Worm (Caenorhabditis elegans) whole organism, L2 larva: ENCODE measurements around the gene aqp-12.
"Not testable (repeated sequence)": the region's sequence is repeated elsewhere in the genome, so short reads cannot be mapped to it uniquely, and the experiment has no call there.

ENCODE experiments used
- C34F6.9 ChIP-seq: fragments of 150-350 bp; optimal IDR thresholded peaks from 2 replicates; lab custom pipeline; 2014; ENCODE audit warnings: missing biosample characterization, missing genetic modification characterization
- R02D3.7 ChIP-seq: fragments of 150-350 bp; optimal IDR thresholded peaks from 2 replicates; lab custom pipeline; 2014; ENCODE audit warnings: missing biosample characterization, missing genetic modification characterization
- ZK546.5 ChIP-seq: sonication (generic microtip); optimal IDR thresholded peaks from 2 replicates; lab custom pipeline; 2017; ENCODE audit warnings: missing biosample characterization, missing genetic modification characterization
- alr-1 ChIP-seq: fragments of 150-350 bp; optimal IDR thresholded peaks from 2 replicates; lab custom pipeline; 2014; ENCODE audit warnings: missing biosample characterization, missing genetic modification characterization
- aly-2 ChIP-seq: fragments of 150-350 bp; optimal IDR thresholded peaks from 2 replicates; lab custom pipeline; 2014; ENCODE audit warnings: missing biosample characterization, missing genetic modification characterization
- ama-1 ChIP-seq: fragments of 150-350 bp; optimal IDR thresholded peaks from 2 replicates; lab custom pipeline; 2018; ENCODE audit warnings: inconsistent platforms
- blmp-1 ChIP-seq: sonication (generic microtip); optimal IDR thresholded peaks from 2 replicates; lab custom pipeline; 2017; ENCODE audit warnings: missing genetic modification characterization, mild to moderate bottlenecking, missing compliant biosample characterization, antibody characterized with exemption, moderate library complexity; ENCODE audit not compliant: insufficient read depth
- ceh-16 ChIP-seq: fragments of 150-350 bp; optimal IDR thresholded peaks from 2 replicates; lab custom pipeline; 2014; ENCODE audit warnings: missing biosample characterization, missing genetic modification characterization
- ceh-82 ChIP-seq: fragments of 150-350 bp; optimal IDR thresholded peaks from 2 replicates; lab custom pipeline; 2014; ENCODE audit warnings: missing biosample characterization, missing genetic modification characterization
- crh-2 ChIP-seq: sonication (generic microtip); optimal IDR thresholded peaks from 2 replicates; lab custom pipeline; 2017; ENCODE audit warnings: missing biosample characterization, missing genetic modification characterization
- dmd-4 ChIP-seq: sonication (generic microtip); optimal IDR thresholded peaks from 2 replicates; lab custom pipeline; 2017; ENCODE audit warnings: missing biosample characterization, missing genetic modification characterization
- gmeb-1 ChIP-seq: fragments of 150-350 bp; optimal IDR thresholded peaks from 2 replicates; lab custom pipeline; 2014; ENCODE audit warnings: missing biosample characterization, missing genetic modification characterization
- lin-11 ChIP-seq: fragments of 150-350 bp; sonication (generic microtip); optimal IDR thresholded peaks from 2 replicates; lab custom pipeline; 2014; ENCODE audit warnings: missing biosample characterization, missing genetic modification characterization, inconsistent platforms, mixed read lengths
- lin-39 ChIP-seq: fragments of 150-350 bp; optimal IDR thresholded peaks from 2 replicates; lab custom pipeline; 2014; ENCODE audit warnings: missing biosample characterization, missing genetic modification reagents, missing genetic modification characterization
- mab-5 ChIP-seq: fragments of 150-350 bp; optimal IDR thresholded peaks from 2 replicates; lab custom pipeline; 2014; ENCODE audit warnings: missing biosample characterization, missing genetic modification characterization
- mbf-1 ChIP-seq: sonication (generic microtip); optimal IDR thresholded peaks from 2 replicates; lab custom pipeline; 2017; ENCODE audit warnings: missing biosample characterization, missing genetic modification characterization
- mdl-1 ChIP-seq, 2 experiments: fragments of 150-350 bp in 1 of 2; sonication (generic microtip) in 1 of 2; optimal IDR thresholded peaks; 2 replicates each; lab custom pipeline; 2017; ENCODE audit warnings: missing biosample characterization in 2 of 2, missing genetic modification characterization in 2 of 2
- nhr-10 ChIP-seq: sonication (generic microtip); optimal IDR thresholded peaks from 2 replicates; lab custom pipeline; 2017; ENCODE audit warnings: missing biosample characterization, missing genetic modification characterization
- nhr-21 ChIP-seq: fragments of 150-350 bp; optimal IDR thresholded peaks from 2 replicates; lab custom pipeline; 2014; ENCODE audit warnings: missing biosample characterization, missing genetic modification characterization
- nhr-237 ChIP-seq: fragments of 150-350 bp; optimal IDR thresholded peaks from 2 replicates; lab custom pipeline; 2014; ENCODE audit warnings: missing biosample characterization, missing genetic modification characterization
- sem-4 ChIP-seq: fragments of 150-350 bp; optimal IDR thresholded peaks from 2 replicates; lab custom pipeline; 2014; ENCODE audit warnings: missing biosample characterization, missing genetic modification reagents, missing genetic modification characterization
- sma-3 ChIP-seq: sonication (generic microtip); optimal IDR thresholded peaks from 2 replicates; lab custom pipeline; 2016; ENCODE audit warnings: missing genetic modification reagents, missing genetic modification characterization, missing compliant biosample characterization
- sma-9 ChIP-seq, 2 experiments: fragments of 150-350 bp in 1 of 2; sonication (generic microtip) in 1 of 2; optimal IDR thresholded peaks; 2 replicates each; lab custom pipeline; 2014 to 2016; ENCODE audit warnings: missing genetic modification characterization in 2 of 2, mild to moderate bottlenecking in 1 of 2, missing biosample characterization in 1 of 2, missing compliant biosample characterization in 1 of 2, missing genetic modification reagents in 1 of 2, moderate library complexity in 1 of 2
- snpc-4 ChIP-seq: fragments of 150-350 bp; optimal IDR thresholded peaks from 2 replicates; lab custom pipeline; 2014; ENCODE audit warnings: missing biosample characterization, missing genetic modification characterization
- unc-55 ChIP-seq: fragments of 150-350 bp; sonication (generic microtip); optimal IDR thresholded peaks from 3 replicates; lab custom pipeline; 2014; ENCODE audit warnings: missing biosample characterization, missing genetic modification reagents, missing genetic modification characterization
- unc-62 ChIP-seq: fragments of 150-350 bp; optimal IDR thresholded peaks from 2 replicates; lab custom pipeline; 2014; ENCODE audit warnings: missing biosample characterization, missing genetic modification reagents, missing genetic modification characterization
- zag-1 ChIP-seq: fragments of 150-350 bp; optimal IDR thresholded peaks from 2 replicates; lab custom pipeline; 2014; ENCODE audit warnings: missing biosample characterization, missing genetic modification characterization
- ztf-1 ChIP-seq: fragments of 200-800 bp; sonication (Bioruptor generic); conservative IDR thresholded peaks from 2 replicates; pipeline ENCODE4 v1.3.6; 2022; ENCODE audit warnings: missing genetic modification characterization, missing compliant biosample characterization
- ztf-11 ChIP-seq: sonication (generic microtip); optimal IDR thresholded peaks from 2 replicates; lab custom pipeline; 2017; ENCODE audit warnings: missing biosample characterization, missing genetic modification characterization
- ztf-4 ChIP-seq: fragments of 150-350 bp; optimal IDR thresholded peaks from 2 replicates; lab custom pipeline; 2014; ENCODE audit warnings: missing biosample characterization, missing genetic modification characterization

The aqp-12 gene

ce11 chrII:12202921-12203320, at the start of gene aqp-12:
aqp-12 (plus strand) TSS chrII:12203221.
- no peak for TF ChIP-seq dmd-4 (tag; lab: Kevin White, UChicago)
- no peak for TF ChIP-seq sma-9 (GFP tag; optimal IDR thresholded peaks at IDR 0.05; lab: Kevin White, UChicago)
- TF ChIP-seq sma-9 (tag; optimal IDR thresholded peaks at IDR 0.05; lab: Kevin White, UChicago): no peak
- TF ChIP-seq sem-4: no peak
- TF ChIP-seq mbf-1 (tag; lab: Kevin White, UChicago): no peak
- TF ChIP-seq sma-3: no peak
- TF ChIP-seq lin-11 (tag; lab: Kevin White, UChicago): no peak
- no peak for TF ChIP-seq aly-2 (tag; lab: Kevin White, UChicago)
- no peak for TF ChIP-seq mdl-1 (tag; optimal IDR thresholded peaks at IDR 0.05; lab: Kevin White, UChicago)

ce11 chrII:12154186-12154585, 48.8 kb upstream of the aqp-12 start, which contains the start of gene Y57A10A.5:
Y57A10A.5 (plus strand) TSS chrII:12154486.
- not testable (repeated sequence) for TF ChIP-seq nhr-237 (tag; lab: Kevin White, UChicago); ama-1 (lab: Kevin White, UChicago); zag-1 (tag; lab: Kevin White, UChicago)

- TF ChIP-seq unc-55 (GFP tag; lab: Kevin White, UChicago): peak; percentile 17
- TF ChIP-seq C34F6.9: peak; percentile 39
- no peak for TF ChIP-seq sma-3
- no peak for TF ChIP-seq mab-5 (tag; lab: Kevin White, UChicago)
These were observed 40.0 kb upstream of the aqp-12 start for ce11 chrII:12162997-12163396.

ce11 chrII:12164539-12164938, 38.5 kb upstream of the aqp-12 start, which contains the start of gene Y57A10A.8:
Y57A10A.8 (plus strand) TSS chrII:12164839.
- TF ChIP-seq mdl-1 (tag; optimal IDR thresholded peaks at IDR 0.05; lab: Kevin White, UChicago); aly-2 (tag; lab: Kevin White, UChicago); mbf-1 (tag; lab: Kevin White, UChicago): not testable (repeated sequence)

- TF ChIP-seq ceh-16 (tag; lab: Kevin White, UChicago): no peak
- TF ChIP-seq ceh-82 (tag; lab: Kevin White, UChicago): no peak
- no peak for TF ChIP-seq ztf-4 (tag; lab: Kevin White, UChicago)
- TF ChIP-seq nhr-21 (tag; lab: Kevin White, UChicago): no peak
These were observed 33.4 kb upstream of the aqp-12 start for ce11 chrII:12169487-12170128.

ce11 chrII:12172273-12172672, 30.7 kb upstream of the aqp-12 start, which contains the start of gene rol-1:
rol-1 (plus strand) TSS chrII:12172573.
- TF ChIP-seq unc-55 (GFP tag; lab: Kevin White, UChicago): no peak
- TF ChIP-seq crh-2 (tag; lab: Kevin White, UChicago): no peak
- TF ChIP-seq sma-9 (GFP tag; optimal IDR thresholded peaks at IDR 0.05; lab: Kevin White, UChicago): no peak
- no peak for TF ChIP-seq sma-9 (tag; optimal IDR thresholded peaks at IDR 0.05; lab: Kevin White, UChicago)
- no peak for TF ChIP-seq R02D3.7 (tag; lab: Kevin White, UChicago)
- no peak for TF ChIP-seq lin-11 (tag; lab: Kevin White, UChicago)
- no peak for TF ChIP-seq nhr-10 (tag; lab: Kevin White, UChicago)
- no peak for TF ChIP-seq lin-39 (tag; lab: Kevin White, UChicago)
- TF ChIP-seq ztf-1 (GFP tag; lab: Robert Waterston, UW): no peak
- TF ChIP-seq nhr-21 (tag; lab: Kevin White, UChicago): no peak
- TF ChIP-seq mbf-1 (tag; lab: Kevin White, UChicago): no peak
- no peak for TF ChIP-seq ceh-82 (tag; lab: Kevin White, UChicago)
- no peak for TF ChIP-seq aly-2 (tag; lab: Kevin White, UChicago)
- no peak for TF ChIP-seq snpc-4
- TF ChIP-seq alr-1 (tag; lab: Kevin White, UChicago): no peak
- TF ChIP-seq sem-4: no peak
- TF ChIP-seq unc-62 (GFP tag; lab: Kevin White, UChicago): no peak
- no peak for TF ChIP-seq blmp-1 (tag; lab: Kevin White, UChicago)
- TF ChIP-seq, all 48 proteins: peak for 0

ce11 chrII:12175398-12175797, 27.6 kb upstream of the aqp-12 start:
- TF ChIP-seq alr-1 (tag; lab: Kevin White, UChicago) (no peak), C34F6.9 (no peak), gmeb-1 (tag; lab: Kevin White, UChicago) (no peak), mdl-1 (tag; optimal IDR thresholded peaks at IDR 0.05; lab: Kevin White, UChicago) (no peak), lin-11 (tag; lab: Kevin White, UChicago) (no peak), nhr-21 (tag; lab: Kevin White, UChicago) (no peak), snpc-4 (no peak), ztf-11 (tag; lab: Kevin White, UChicago) (no peak), crh-2 (tag; lab: Kevin White, UChicago) (no peak), blmp-1 (tag; lab: Kevin White, UChicago) (no peak), ZK546.5 (tag; lab: Kevin White, UChicago) (no peak)
